Worm (Caenorhabditis elegans) whole organism, midembryonic: ENCODE measurements around the gene lnp-1.

Experiments used
- T22C8.4 ChIP-seq: fragments of 200-800 bp; sonication (Bioruptor generic); IDR thresholded peaks from 2 replicates; pipeline ENCODE4 v1.3.6; 2022; ENCODE audit warnings: missing genetic modification characterization, missing compliant biosample characterization
- cog-1 ChIP-seq: sonication (generic microtip); optimal IDR thresholded peaks from 2 replicates; lab custom pipeline; 2016; ENCODE audit warnings: missing genetic modification characterization, missing compliant biosample characterization
- flt-1 ChIP-seq: fragments of 200-800 bp; sonication (Bioruptor generic); IDR thresholded peaks from 2 replicates; pipeline ENCODE4 v1.3.6; 2022; ENCODE audit warnings: missing genetic modification characterization, missing compliant biosample characterization
- klf-2 ChIP-seq: fragments of 200-800 bp; sonication (Bioruptor generic); conservative IDR thresholded peaks from 2 replicates; pipeline ENCODE4 v1.3.6; 2022; ENCODE audit warnings: missing genetic modification reagents, missing genetic modification characterization, missing compliant biosample characterization
- med-1 ChIP-seq: sonication (generic microtip); optimal IDR thresholded peaks from 2 replicates; lab custom pipeline; 2017; ENCODE audit warnings: missing genetic modification characterization, mild to moderate bottlenecking, missing compliant biosample characterization, antibody characterized with exemption, missing genetic modification reagents; ENCODE audit not compliant: insufficient read depth
- ref-1 ChIP-seq: fragments of 200-800 bp; sonication (Bioruptor generic); conservative IDR thresholded peaks from 2 replicates; pipeline ENCODE4 v1.3.6; 2022; ENCODE audit warnings: missing genetic modification reagents, missing genetic modification characterization, missing compliant biosample characterization
- tab-1 ChIP-seq: fragments of 200-800 bp; sonication (Bioruptor generic); IDR thresholded peaks from 2 replicates; pipeline ENCODE4 v1.3.6; 2022; ENCODE audit warnings: missing genetic modification characterization, missing compliant biosample characterization
- ztf-23 ChIP-seq: fragments of 200-800 bp; sonication (Bioruptor generic); IDR thresholded peaks from 2 replicates; pipeline ENCODE4 v1.3.6; 2022; ENCODE audit warnings: missing genetic modification reagents, missing genetic modification characterization, missing compliant biosample characterization
- ztf-29 ChIP-seq: fragments of 200-800 bp; sonication (Bioruptor generic); IDR thresholded peaks from 2 replicates; pipeline ENCODE4 v1.3.6; 2022; ENCODE audit warnings: missing genetic modification reagents, missing genetic modification characterization, missing compliant biosample characterization

lnp-1 gene

ce11 chrX:4585579-4585978 lies 3.0 kb upstream of the lnp-1 start, which contains the start of gene C05E11.7:
Gene C05E11.7, minus strand, starts transcription at chrX:4585679.
- no peak for TF ChIP-seq ztf-29 (GFP tag; lab: Robert Waterston, UW)
- TF ChIP-seq cog-1 (tag; lab: Kevin White, UChicago), result no peak
- TF ChIP-seq ref-1 (GFP tag; lab: Robert Waterston, UW), result no peak
- no peak for TF ChIP-seq T22C8.4

- TF ChIP-seq med-1 (no peak), ztf-29 (GFP tag; lab: Robert Waterston, UW) (no peak), klf-2 (GFP tag; lab: Robert Waterston, UW) (no peak), T22C8.4 (no peak), flt-1 (no peak), ztf-23 (GFP tag; lab: Robert Waterston, UW) (no peak), tab-1 (no peak), ref-1 (GFP tag; lab: Robert Waterston, UW) (no peak), cog-1 (tag; lab: Kevin White, UChicago) (no peak)
These were observed 1.9 kb upstream of the lnp-1 start, which contains the start of gene C05E11.2 for ce11 chrX:4586617-4587016. Gene C05E11.2, plus strand, starts transcription at chrX:4586917.

- TF ChIP-seq cog-1 (tag; lab: Kevin White, UChicago), result no peak
These were observed 628 bp upstream of the lnp-1 start for ce11 chrX:4587934-4588333.

- TF ChIP-seq flt-1 (no peak), tab-1 (no peak), klf-2 (GFP tag; lab: Robert Waterston, UW) (no peak), cog-1 (tag; lab: Kevin White, UChicago) (no peak), ref-1 (GFP tag; lab: Robert Waterston, UW) (no peak), ztf-23 (GFP tag; lab: Robert Waterston, UW) (no peak), med-1 (no peak), T22C8.4 (no peak), ztf-29 (GFP tag; lab: Robert Waterston, UW) (no peak)
These were observed 3.7 kb downstream of the lnp-1 start, which contains the start of gene flp-12 for ce11 chrX:4592250-4592649. Gene flp-12, minus strand, starts transcription at chrX:4592350.

ce11 chrX:4597419-4597818 lies 8.9 kb downstream of the lnp-1 start:
- TF ChIP-seq flt-1, result no peak
- TF ChIP-seq klf-2 (GFP tag; lab: Robert Waterston, UW), result no peak
- TF ChIP-seq ztf-29 (GFP tag; lab: Robert Waterston, UW), result no peak
- TF ChIP-seq ztf-23 (GFP tag; lab: Robert Waterston, UW), result no peak
- no peak for TF ChIP-seq med-1
- TF ChIP-seq ref-1 (GFP tag; lab: Robert Waterston, UW), result no peak
- no peak for TF ChIP-seq cog-1 (tag; lab: Kevin White, UChicago)
- no peak for TF ChIP-seq T22C8.4
- TF ChIP-seq tab-1, result no peak

ce11 chrX:4599526-4599925 lies 11.0 kb downstream of the lnp-1 start:
- TF ChIP-seq cog-1 (tag; lab: Kevin White, UChicago) (no peak), ztf-29 (GFP tag; lab: Robert Waterston, UW) (no peak), flt-1 (no peak), med-1 (no peak), T22C8.4 (no peak), tab-1 (no peak), ztf-23 (GFP tag; lab: Robert Waterston, UW) (no peak), klf-2 (GFP tag; lab: Robert Waterston, UW) (no peak), ref-1 (GFP tag; lab: Robert Waterston, UW) (no peak)

- TF ChIP-seq cog-1 (tag; lab: Kevin White, UChicago), result no peak
- no peak for TF ChIP-seq T22C8.4
- no peak for TF ChIP-seq klf-2 (GFP tag; lab: Robert Waterston, UW)
- no peak for TF ChIP-seq tab-1
- no peak for TF ChIP-seq ref-1 (GFP tag; lab: Robert Waterston, UW)
- TF ChIP-seq ztf-23 (GFP tag; lab: Robert Waterston, UW), result no peak
- no peak for TF ChIP-seq med-1
- no peak for TF ChIP-seq flt-1
- TF ChIP-seq ztf-29 (GFP tag; lab: Robert Waterston, UW), result no peak
These were observed 12.4 kb downstream of the lnp-1 start for ce11 chrX:4600987-4601386.

- TF ChIP-seq T22C8.4 (no peak), ref-1 (GFP tag; lab: Robert Waterston, UW) (no peak), ztf-29 (GFP tag; lab: Robert Waterston, UW) (no peak), cog-1 (tag; lab: Kevin White, UChicago) (no peak), ztf-23 (GFP tag; lab: Robert Waterston, UW) (no peak), klf-2 (GFP tag; lab: Robert Waterston, UW) (no peak), flt-1 (no peak), med-1 (no peak), tab-1 (no peak)
These were observed 15.6 kb downstream of the lnp-1 start for ce11 chrX:4604185-4604584.

- TF ChIP-seq cog-1 (tag; lab: Kevin White, UChicago), result no peak
- no peak for TF ChIP-seq ref-1 (GFP tag; lab: Robert Waterston, UW)
- TF ChIP-seq T22C8.4, result no peak
- no peak for TF ChIP-seq ztf-23 (GFP tag; lab: Robert Waterston, UW)
- no peak for TF ChIP-seq klf-2 (GFP tag; lab: Robert Waterston, UW)
- no peak for TF ChIP-seq med-1
- no peak for TF ChIP-seq ztf-29 (GFP tag; lab: Robert Waterston, UW)
These were observed 17.3 kb downstream of the lnp-1 start, which contains the start of gene spat-3 for ce11 chrX:4605828-4606227. Gene spat-3, minus strand, starts transcription at chrX:4605928.

ce11 chrX:4606389-4606880 lies 17.9 kb downstream of the lnp-1 start:
- TF ChIP-seq cog-1 (tag; lab: Kevin White, UChicago) (peak; percentile 71), ztf-23 (GFP tag; lab: Robert Waterston, UW) (peak; percentile 76), flt-1 (peak; percentile 84), tab-1 (peak; percentile 48; the same call in 1 of the 2 replicates)

- TF ChIP-seq klf-2 (GFP tag; lab: Robert Waterston, UW) (no peak), cog-1 (tag; lab: Kevin White, UChicago) (no peak), med-1 (no peak), ztf-29 (GFP tag; lab: Robert Waterston, UW) (no peak), T22C8.4 (no peak), tab-1 (no peak), ztf-23 (GFP tag; lab: Robert Waterston, UW) (no peak), flt-1 (no peak), ref-1 (GFP tag; lab: Robert Waterston, UW) (no peak)
These were observed 18.7 kb downstream of the lnp-1 start for ce11 chrX:4607300-4607699.
